Fruit fly (Drosophila melanogaster): ENCODE results near the gene vkg.
A peak's percentile ranks its signal among the peaks of the same experiment; 100 is the strongest.

The vkg gene

dm6 chr2L:5009306-5010030, 18.5 kb downstream of the vkg start, which contains the start of gene Rtnl1 (continued):
- peak; percentile 4 for TF ChIP-seq dsx (GFP tag; optimal IDR thresholded peaks at IDR 0.05; ENCODE audit: poor library complexity, severe bottlenecking)
- no peak for TF ChIP-seq Hr38 (GFP tag; optimal IDR thresholded peaks at IDR 0.05)
- TF ChIP-seq pdm3 (GFP tag; optimal IDR thresholded peaks at IDR 0.05), result no peak
- TF ChIP-seq CG10631 (GFP tag; optimal IDR thresholded peaks at IDR 0.05), result no peak
- TF ChIP-seq CG9139 (GFP tag; optimal IDR thresholded peaks at IDR 0.05), result no peak
- no peak for TF ChIP-seq salr (GFP tag; optimal IDR thresholded peaks at IDR 0.05)
- TF ChIP-seq OdsH (GFP tag; optimal IDR thresholded peaks at IDR 0.05), result no peak
- no peak for TF ChIP-seq Sox102F (GFP tag; optimal IDR thresholded peaks at IDR 0.05)
- TF ChIP-seq fd85E (GFP tag; optimal IDR thresholded peaks at IDR 0.05), result no peak
- no peak for TF ChIP-seq Hr39 (GFP tag; optimal IDR thresholded peaks at IDR 0.05)
- no peak for TF ChIP-seq Smox (GFP tag; optimal IDR thresholded peaks at IDR 0.05)
- no peak for TF ChIP-seq fkh (GFP tag; optimal IDR thresholded peaks at IDR 0.05)
- TF ChIP-seq CG15336 (GFP tag; IDR thresholded peaks at IDR 0.05), result 0 out of 2 replicates have a peak, but pooled peaks have one; percentile 14
- no peak for TF ChIP-seq Hr4 (GFP tag; optimal IDR thresholded peaks at IDR 0.05)
- no peak for TF ChIP-seq CG4318 (GFP tag; optimal IDR thresholded peaks at IDR 0.05)
- TF ChIP-seq acj6 (GFP tag; optimal IDR thresholded peaks at IDR 0.05), result no peak
- TF ChIP-seq cyc (GFP tag; optimal IDR thresholded peaks at IDR 0.05), result no peak
- TF ChIP-seq CG31627 (GFP tag; optimal IDR thresholded peaks at IDR 0.05), result no peak
- TF ChIP-seq Gug (GFP tag; IDR thresholded peaks at IDR 0.05), result no peak
- TF ChIP-seq CG8632 (GFP tag; optimal IDR thresholded peaks at IDR 0.05), result no peak

- peak; percentile 9 for TF ChIP-seq esn (GFP tag; optimal IDR thresholded peaks at IDR 0.05)
- no peak for TF ChIP-seq CG11762 (GFP tag; optimal IDR thresholded peaks at IDR 0.05; ENCODE audit: insufficient read depth)
- no peak for TF ChIP-seq CG1621 (tag; optimal IDR thresholded peaks at IDR 0.05)
- no peak for TF ChIP-seq CG3032 (tag; optimal IDR thresholded peaks at IDR 0.05)
- TF ChIP-seq CG6276 (GFP tag; optimal IDR thresholded peaks at IDR 0.05), result no peak
- peak; percentile 52 for TF ChIP-seq vri (GFP tag; optimal IDR thresholded peaks at IDR 0.05)
- no peak for TF ChIP-seq CG10669 (GFP tag; optimal IDR thresholded peaks at IDR 0.05)
- no peak for TF ChIP-seq CG11294 (GFP tag; IDR thresholded peaks at IDR 0.05)
- TF ChIP-seq fkh (GFP tag; optimal IDR thresholded peaks at IDR 0.05), result peak; percentile 8
- no peak for TF ChIP-seq Sox15 (GFP tag; optimal IDR thresholded peaks at IDR 0.05)
- TF ChIP-seq salr (GFP tag; optimal IDR thresholded peaks at IDR 0.05), result no peak
- no peak for TF ChIP-seq CG9139 (GFP tag; optimal IDR thresholded peaks at IDR 0.05)
- TF ChIP-seq CG3919 (GFP tag; optimal IDR thresholded peaks at IDR 0.05), result peak; percentile 16
- TF ChIP-seq OdsH (GFP tag; optimal IDR thresholded peaks at IDR 0.05), result peak; percentile 9
- 0 out of 2 replicates have a peak, but pooled peaks have one; percentile 15 for TF ChIP-seq CG15336 (GFP tag; IDR thresholded peaks at IDR 0.05)
- peak; percentile 20; the same call in 1 of the 3 replicates for TF ChIP-seq CG6163 (GFP tag; IDR thresholded peaks at IDR 0.05)
- peak; percentile 7 for TF ChIP-seq CG32006 (GFP tag; optimal IDR thresholded peaks at IDR 0.05)
- TF ChIP-seq spab (GFP tag; optimal IDR thresholded peaks at IDR 0.05), result no peak
- TF ChIP-seq Hr4 (GFP tag; optimal IDR thresholded peaks at IDR 0.05), result no peak
- peak; percentile 69 for TF ChIP-seq Eip78C (GFP tag)
- TF ChIP-seq CG16779 (tag; optimal IDR thresholded peaks at IDR 0.05), result no peak
- TF ChIP-seq CG11902 (GFP tag; optimal IDR thresholded peaks at IDR 0.05), result no peak
- TF ChIP-seq cyc (GFP tag; optimal IDR thresholded peaks at IDR 0.05), result no peak
- no peak for TF ChIP-seq Hr38 (GFP tag; optimal IDR thresholded peaks at IDR 0.05)
- 0 out of 3 replicates have a peak, but pooled peaks have one; percentile 11 for TF ChIP-seq eg (GFP tag; IDR thresholded peaks at IDR 0.05)
- no peak for TF ChIP-seq net (GFP tag; optimal IDR thresholded peaks at IDR 0.05)
- TF ChIP-seq pdm3 (GFP tag; optimal IDR thresholded peaks at IDR 0.05), result peak; percentile 24
- TF ChIP-seq CG34406 (GFP tag; optimal IDR thresholded peaks at IDR 0.05), result no peak
- no peak for TF ChIP-seq Smox (GFP tag; optimal IDR thresholded peaks at IDR 0.05)
- no peak for TF ChIP-seq CG4318 (GFP tag; optimal IDR thresholded peaks at IDR 0.05)
Measured at dm6 chr2L:5007256-5007655, 20.7 kb downstream of the vkg start.

Measured in whole organism, prepupa.